Worm (Caenorhabditis elegans): ENCODE data around the gene Y42H9AR.4.

DNA sequence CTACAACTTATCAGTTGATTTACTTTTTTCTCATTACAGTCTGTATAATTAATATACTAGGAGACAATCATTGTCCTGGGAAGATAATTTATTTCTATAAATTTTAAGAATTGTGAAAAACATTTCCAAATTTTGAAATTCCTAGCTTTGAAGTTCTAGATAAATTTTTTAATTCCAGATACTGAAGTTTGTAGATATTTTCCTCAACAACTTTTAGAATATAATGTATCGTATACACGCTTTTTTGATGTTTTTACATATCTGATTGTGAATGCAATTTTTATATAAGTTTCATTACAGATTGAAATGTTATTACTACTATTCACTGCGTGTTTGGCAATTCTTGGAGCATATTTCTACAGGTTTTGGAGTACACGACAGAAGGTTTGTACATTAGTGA, 40.1 kb upstream of the Y42H9AR.4 start, which contains the start of gene faah-2:
- TF ChIP-seq unc-39 (tag; optimal IDR thresholded peaks at IDR 0.05) (no peak), lsy-2 (tag; optimal IDR thresholded peaks at IDR 0.05) (no peak), mep-1 (tag; optimal IDR thresholded peaks at IDR 0.05) (no peak), nhr-12 (tag; optimal IDR thresholded peaks at IDR 0.05) (no peak), nhr-28 (tag; optimal IDR thresholded peaks at IDR 0.05) (no peak), ztf-11 (tag; optimal IDR thresholded peaks at IDR 0.05) (no peak), unc-62 (GFP tag; optimal IDR thresholded peaks at IDR 0.05) (no peak), ces-1 (GFP tag; optimal IDR thresholded peaks at IDR 0.05) (no peak), lin-13 (tag; optimal IDR thresholded peaks at IDR 0.05) (no peak), tbx-8 (GFP tag; optimal IDR thresholded peaks at IDR 0.05) (no peak), nhr-237 (tag; optimal IDR thresholded peaks at IDR 0.05) (no peak), nhr-76 (tag; optimal IDR thresholded peaks at IDR 0.05) (no peak)
